Fruit fly (Drosophila melanogaster): ENCODE results near the gene Atu.
A peak's percentile ranks its signal among the peaks of the same experiment; 100 is the strongest.

Atu gene

DNA sequence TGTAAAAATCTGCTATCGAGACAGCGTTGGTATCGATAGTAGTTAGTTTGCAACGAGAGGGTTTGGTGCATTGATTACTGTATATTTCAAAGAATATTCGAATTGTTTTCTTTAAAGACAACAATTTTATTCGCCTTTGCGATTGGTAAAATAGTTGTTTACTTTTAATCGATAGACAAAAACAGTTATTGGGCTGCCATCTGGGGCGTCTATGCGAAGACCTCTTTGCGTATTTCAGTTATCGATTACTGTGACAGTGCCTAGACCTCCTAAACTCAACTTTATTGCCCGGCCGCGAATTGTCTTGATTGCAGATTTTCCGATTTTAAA lies at the start of gene Atu:
Atu (plus strand) TSS at position 245 of the 330 bp plus-strand sequence.
- TF ChIP-seq CG17801 (GFP tag; optimal IDR thresholded peaks at IDR 0.05; ENCODE audit: partially characterized antibody) = peak; percentile 55

- TF ChIP-seq CG17801 (GFP tag; optimal IDR thresholded peaks at IDR 0.05; ENCODE audit: partially characterized antibody) = no peak
These were observed 49.7 kb upstream of the Atu start, which contains the start of gene Pi4KIIalpha for dm6 chr3R:5563420-5563819. Gene Pi4KIIalpha, minus strand, starts transcription at chr3R:5563652.

- TF ChIP-seq CG17801 (GFP tag; optimal IDR thresholded peaks at IDR 0.05; ENCODE audit: partially characterized antibody) = no peak
These were observed 48.4 kb upstream of the Atu start, which contains the start of the genes CG14671 and CG12746 for dm6 chr3R:5564775-5565190. Gene CG14671, minus strand, starts transcription at chr3R:5564815. Gene CG12746, plus strand, starts transcription at chr3R:5564865.

dm6 chr3R:5565623-5566022 lies 47.5 kb upstream of the Atu start:
- TF ChIP-seq CG17801 (GFP tag; optimal IDR thresholded peaks at IDR 0.05; ENCODE audit: partially characterized antibody) = peak; percentile 75

- peak; percentile 65 for TF ChIP-seq CG17801 (GFP tag; optimal IDR thresholded peaks at IDR 0.05; ENCODE audit: partially characterized antibody)
These were observed 44.6 kb upstream of the Atu start, which contains the start of the genes CG2931 and Rheb for dm6 chr3R:5568590-5568989. Gene CG2931, minus strand, starts transcription at chr3R:5568615. Gene Rheb, plus strand, starts transcription at chr3R:5568921.

dm6 chr3R:5570635-5571436 lies 42.3 kb upstream of the Atu start, which contains the start of gene CRMP:
Gene CRMP, plus strand, starts transcription at chr3R:5571108.
- TF ChIP-seq CG17801 (GFP tag; optimal IDR thresholded peaks at IDR 0.05; ENCODE audit: partially characterized antibody) = peak; percentile 74

DNA sequence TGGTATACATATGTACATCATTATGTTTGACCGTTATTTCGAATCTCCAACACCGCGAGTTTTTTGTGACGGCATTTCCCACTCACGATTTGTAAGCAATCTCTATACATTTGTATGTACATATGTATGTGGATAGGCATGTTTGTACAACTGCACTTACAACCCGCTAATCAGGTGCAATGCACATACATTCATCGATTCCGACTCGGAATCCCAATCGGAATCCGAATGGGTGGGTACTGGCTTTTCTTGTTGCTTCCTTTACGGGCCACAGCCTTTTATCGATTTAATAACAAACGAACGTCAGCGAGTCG lies 41.8 kb upstream of the Atu start:
- no peak for TF ChIP-seq CG17801 (GFP tag; optimal IDR thresholded peaks at IDR 0.05; ENCODE audit: partially characterized antibody)

- no peak for TF ChIP-seq CG17801 (GFP tag; optimal IDR thresholded peaks at IDR 0.05; ENCODE audit: partially characterized antibody)
These were observed 41.4 kb upstream of the Atu start for dm6 chr3R:5571756-5572155.

DNA sequence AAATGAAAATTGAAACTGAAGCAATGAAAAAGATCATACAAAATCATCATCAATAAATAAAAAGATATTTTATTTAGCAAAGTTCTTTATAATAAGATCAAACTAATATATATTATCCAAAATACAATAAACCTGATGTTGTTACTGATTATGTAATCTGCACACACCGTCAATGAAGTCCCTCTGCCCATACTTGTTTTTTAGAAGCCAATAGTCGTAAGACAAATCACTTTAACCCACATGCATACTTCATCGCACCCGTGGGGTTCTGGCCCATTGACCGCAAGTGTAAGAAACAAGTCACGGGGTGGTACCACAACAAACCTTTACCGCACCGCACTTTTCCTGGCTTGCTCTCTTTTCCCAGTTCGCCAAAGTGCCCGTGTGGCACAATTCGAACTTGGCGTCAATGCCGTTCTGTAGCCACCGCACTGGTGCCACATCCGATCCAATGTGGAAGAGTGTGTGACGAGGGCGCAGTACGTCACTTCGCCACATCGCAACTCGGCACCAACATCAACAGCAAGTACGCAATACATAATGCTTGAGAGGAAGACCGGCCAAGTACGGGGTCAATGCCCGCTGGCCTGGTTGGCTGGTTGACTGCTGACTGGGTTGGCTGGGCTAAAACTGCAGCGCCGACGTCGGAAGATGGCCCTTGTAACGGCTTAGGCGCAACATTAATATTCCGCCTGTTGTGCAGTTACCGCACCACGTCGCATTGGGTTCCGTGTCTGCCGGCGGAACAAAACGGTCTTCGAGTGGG lies 40.1 kb upstream of the Atu start:
- TF ChIP-seq CG17801 (GFP tag; optimal IDR thresholded peaks at IDR 0.05; ENCODE audit: partially characterized antibody) = no peak

dm6 chr3R:5573883-5574282 lies 39.3 kb upstream of the Atu start:
- TF ChIP-seq CG17801 (GFP tag; optimal IDR thresholded peaks at IDR 0.05; ENCODE audit: partially characterized antibody) = no peak

DNA sequence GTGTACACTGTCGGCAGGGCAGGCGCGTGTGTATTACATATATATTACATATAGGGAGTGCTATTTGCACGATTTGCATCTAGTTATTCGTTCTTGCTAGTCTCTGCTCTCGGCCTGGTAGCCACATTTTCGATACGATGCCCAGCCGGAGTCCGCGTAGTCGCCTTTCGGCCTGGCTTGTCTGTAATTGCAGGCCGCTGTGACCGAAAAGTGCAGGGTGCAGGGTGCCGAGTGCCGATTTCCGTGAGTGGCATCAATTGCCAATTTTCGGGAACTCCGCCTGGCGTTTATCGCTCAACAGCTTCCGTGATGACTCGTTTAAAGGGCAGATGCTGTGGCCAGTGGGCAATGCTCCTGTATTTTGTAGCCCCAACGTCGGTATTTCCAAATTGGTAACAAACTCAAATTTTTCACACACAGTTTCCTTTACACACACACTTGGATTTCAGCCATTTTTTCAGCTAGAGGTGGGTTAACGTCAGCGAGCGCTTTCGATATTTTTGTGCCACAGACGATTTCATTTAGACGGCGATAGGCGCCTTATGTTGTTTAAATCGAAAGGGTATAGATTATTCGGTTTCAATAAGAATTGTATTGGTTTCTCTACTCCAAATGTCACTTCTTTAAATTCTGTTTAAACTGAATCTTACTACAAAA lies 25.2 kb upstream of the Atu start, which contains the start of gene CG2926:
CG2926 (minus strand) TSS at position 518 of the 657 bp plus-strand sequence.
- TF ChIP-seq CG17801 (GFP tag; optimal IDR thresholded peaks at IDR 0.05; ENCODE audit: partially characterized antibody) = no peak

- TF ChIP-seq CG17801 (GFP tag; optimal IDR thresholded peaks at IDR 0.05; ENCODE audit: partially characterized antibody) = no peak
These were observed 24.6 kb upstream of the Atu start, which contains the start of gene PolZ2 for dm6 chr3R:5588573-5588972. Gene PolZ2, plus strand, starts transcription at chr3R:5588873.

DNA sequence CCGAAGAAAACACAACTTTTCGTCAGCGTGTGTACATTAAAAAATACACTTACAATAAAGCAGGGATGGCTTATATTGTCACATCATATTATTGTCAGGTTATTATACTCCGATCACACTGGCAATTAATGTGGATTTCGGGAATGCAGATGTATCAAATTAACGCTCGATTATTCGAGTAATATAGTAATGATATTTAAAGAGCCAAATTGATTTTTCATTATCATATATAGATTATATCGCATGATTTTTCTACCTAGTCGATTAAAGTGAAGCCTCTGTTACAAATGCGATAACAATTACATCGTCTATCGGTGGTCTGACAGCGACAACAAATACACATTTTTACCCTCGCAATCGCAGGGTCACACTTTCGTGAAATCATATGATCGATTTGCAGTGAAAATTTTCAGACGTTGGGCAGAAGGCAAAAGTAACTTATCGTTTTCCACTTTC lies 21.7 kb upstream of the Atu start, which contains the start of the genes noi and Vha26:
noi (minus strand) TSS at position 62 of the 456 bp plus-strand sequence.
Vha26 (plus strand) TSS at position 366 of the 456 bp plus-strand sequence.
- peak; percentile 69 for TF ChIP-seq CG17801 (GFP tag; optimal IDR thresholded peaks at IDR 0.05; ENCODE audit: partially characterized antibody)

dm6 chr3R:5592009-5592572 lies 21.1 kb upstream of the Atu start:
- peak; percentile 22 for TF ChIP-seq CG17801 (GFP tag; optimal IDR thresholded peaks at IDR 0.05; ENCODE audit: partially characterized antibody)

- peak; percentile 40 for TF ChIP-seq CG17801 (GFP tag; optimal IDR thresholded peaks at IDR 0.05; ENCODE audit: partially characterized antibody)
These were observed 18.3 kb upstream of the Atu start for dm6 chr3R:5594878-5595277.

Data from ovary, adult (tissue).